Fruit fly (Drosophila melanogaster): Measurements from ENCODE around the gene prage.
A peak's percentile ranks its signal among the peaks of the same experiment; 100 is the strongest.

prage gene

DNA sequence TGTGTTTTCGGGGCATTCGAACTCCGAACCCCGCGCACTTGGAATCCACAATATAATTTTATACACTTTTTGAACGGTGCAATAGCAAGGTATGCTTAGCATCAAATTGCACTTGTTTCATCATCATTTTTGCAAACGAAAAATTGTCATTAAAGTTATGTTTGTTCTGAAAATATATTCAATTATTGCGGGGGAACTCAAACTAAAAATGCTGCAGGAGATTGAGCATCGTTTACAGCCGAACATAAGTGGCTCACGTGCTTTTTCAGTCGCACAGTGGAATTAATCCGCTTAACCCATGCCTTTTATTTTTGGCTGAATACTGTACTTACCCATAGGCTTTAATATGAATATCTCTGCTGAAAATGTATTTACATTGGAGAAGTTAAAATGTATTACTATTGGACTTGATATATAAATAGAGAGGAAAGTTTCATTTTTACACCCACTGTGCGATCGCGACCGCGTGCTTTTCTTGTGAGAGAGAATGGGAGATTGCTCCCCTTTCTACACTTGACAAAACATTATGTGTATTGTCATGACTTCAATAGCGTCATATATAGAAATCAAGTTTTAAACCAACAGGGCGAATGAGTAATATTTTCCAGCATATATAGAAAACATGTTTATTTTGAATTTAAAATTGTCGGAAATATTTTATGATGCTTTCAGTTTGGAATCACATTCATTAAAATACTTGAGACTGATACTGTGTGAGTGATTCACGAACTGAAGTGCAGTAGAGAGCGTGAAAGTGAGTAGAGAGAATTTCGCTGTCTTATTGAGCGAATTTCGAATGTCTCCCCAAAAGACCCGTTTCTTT lies 57.1 kb downstream of the prage start (continued):
- TF ChIP-seq CG30431 (GFP tag; optimal IDR thresholded peaks at IDR 0.05) (peak; percentile 80), HmgZ (tag; optimal IDR thresholded peaks at IDR 0.05) (peak; percentile 97), CG15269 (tag; optimal IDR thresholded peaks at IDR 0.05) (peak; percentile 97), CG1024 (GFP tag; IDR thresholded peaks at IDR 0.05) (peak; percentile 93), Fer2 (tag; optimal IDR thresholded peaks at IDR 0.05) (peak; percentile 88), Xbp1 (GFP tag; optimal IDR thresholded peaks at IDR 0.05) (peak; percentile 93), unpg (GFP tag; optimal IDR thresholded peaks at IDR 0.05) (peak; percentile 99), vnd (GFP tag; IDR thresholded peaks at IDR 0.05; ENCODE audit: partially characterized antibody) (no peak), CoRest (tag; optimal IDR thresholded peaks at IDR 0.05) (peak; percentile 97), CG17802 (tag; optimal IDR thresholded peaks at IDR 0.05) (peak; percentile 86), Bgb (GFP tag; IDR thresholded peaks at IDR 0.05; ENCODE audit: partially characterized antibody) (peak; percentile 54), D19B (GFP tag; optimal IDR thresholded peaks at IDR 0.05) (peak; percentile 88), h (optimal IDR thresholded peaks at IDR 0.05) (no peak), tap (tag; optimal IDR thresholded peaks at IDR 0.05) (peak; percentile 96), peb (GFP tag; IDR thresholded peaks at IDR 0.05) (peak; percentile 95), BEAF-32 (GFP tag; optimal IDR thresholded peaks at IDR 0.05) (peak; percentile 13), CG12071 (GFP tag; optimal IDR thresholded peaks at IDR 0.05) (peak; percentile 97), CG12659 (GFP tag; optimal IDR thresholded peaks at IDR 0.05) (peak; percentile 97), pho (GFP tag; optimal IDR thresholded peaks at IDR 0.05) (peak; percentile 95), Ets97D (GFP tag; optimal IDR thresholded peaks at IDR 0.05) (peak; percentile 82), Antp (GFP tag; optimal IDR thresholded peaks at IDR 0.05) (peak; percentile 91), Blimp-1 (GFP tag; optimal IDR thresholded peaks at IDR 0.05) (peak; percentile 95), dimm (GFP tag; IDR thresholded peaks at IDR 0.05) (peak; percentile 88), CG1603 (tag; optimal IDR thresholded peaks at IDR 0.05) (peak; percentile 97), CG2875 (GFP tag; optimal IDR thresholded peaks at IDR 0.05) (peak; percentile 92), gfzf (GFP tag; optimal IDR thresholded peaks at IDR 0.05) (peak; percentile 10), Nf-YB (GFP tag; optimal IDR thresholded peaks at IDR 0.05) (peak; percentile 83), cwo (GFP tag; optimal IDR thresholded peaks at IDR 0.05) (peak; percentile 100), Dp (GFP tag; optimal IDR thresholded peaks at IDR 0.05) (peak; percentile 16), CG42726 (GFP tag; IDR thresholded peaks at IDR 0.05; ENCODE audit: partially characterized antibody) (no peak), disco-r (GFP tag; optimal IDR thresholded peaks at IDR 0.05) (peak; percentile 87), HLH3B (GFP tag; IDR thresholded peaks at IDR 0.05) (peak; percentile 98), ken (GFP tag; IDR thresholded peaks at IDR 0.05) (peak; percentile 98), CG30020 (tag; optimal IDR thresholded peaks at IDR 0.05) (peak; percentile 78), trh (GFP tag; optimal IDR thresholded peaks at IDR 0.05) (peak; percentile 84), CG12299 (tag; optimal IDR thresholded peaks at IDR 0.05) (peak; percentile 90), Kr (GFP tag; optimal IDR thresholded peaks at IDR 0.05) (no peak), slou (GFP tag; optimal IDR thresholded peaks at IDR 0.05) (peak; percentile 88), HmgD (GFP tag; optimal IDR thresholded peaks at IDR 0.05) (peak; percentile 85), ewg (GFP tag; optimal IDR thresholded peaks at IDR 0.05) (peak; percentile 92), stc (GFP tag; IDR thresholded peaks at IDR 0.05) (peak; percentile 97), klu (GFP tag; IDR thresholded peaks at IDR 0.05) (peak; percentile 88), CG10274 (GFP tag; optimal IDR thresholded peaks at IDR 0.05) (peak; percentile 99), CG12104 (GFP tag; optimal IDR thresholded peaks at IDR 0.05) (peak; percentile 88), CG7556 (GFP tag; optimal IDR thresholded peaks at IDR 0.05) (peak; percentile 96), Hand (GFP tag; optimal IDR thresholded peaks at IDR 0.05) (peak; percentile 94), CG17829 (tag; optimal IDR thresholded peaks at IDR 0.05) (peak; percentile 94), cato (GFP tag; optimal IDR thresholded peaks at IDR 0.05; ENCODE audit: borderline replicate concordance) (peak; percentile 88)

Measured in whole organism, embryonic.